Worm (Caenorhabditis elegans): Measurements from ENCODE around the gene C15H7.4.

- TF ChIP-seq pax-3 (tag; optimal IDR thresholded peaks at IDR 0.05): no peak
- TF ChIP-seq isw-1 (GFP tag; IDR thresholded peaks at IDR 0.05): no peak
- TF ChIP-seq vab-15 (tag; optimal IDR thresholded peaks at IDR 0.05): no peak
- TF ChIP-seq skn-1 (tag; optimal IDR thresholded peaks at IDR 0.05): no peak
These were observed 42.2 kb upstream of the C15H7.4 start for ce11 chrIII:9697886-9698285.
